Worm (Caenorhabditis elegans) whole organism, mixed stage, embryonic: ENCODE measurements around the gene srh-116.

Experiments
- nhr-28 ChIP-seq: fragments of 150-350 bp; optimal IDR thresholded peaks from 2 replicates; lab custom pipeline; 2014; ENCODE audit warnings: missing biosample characterization, missing genetic modification characterization
- ztf-11 ChIP-seq: fragments of 150-350 bp; optimal IDR thresholded peaks from 2 replicates; lab custom pipeline; 2014; ENCODE audit warnings: missing biosample characterization, missing genetic modification characterization

DNA sequence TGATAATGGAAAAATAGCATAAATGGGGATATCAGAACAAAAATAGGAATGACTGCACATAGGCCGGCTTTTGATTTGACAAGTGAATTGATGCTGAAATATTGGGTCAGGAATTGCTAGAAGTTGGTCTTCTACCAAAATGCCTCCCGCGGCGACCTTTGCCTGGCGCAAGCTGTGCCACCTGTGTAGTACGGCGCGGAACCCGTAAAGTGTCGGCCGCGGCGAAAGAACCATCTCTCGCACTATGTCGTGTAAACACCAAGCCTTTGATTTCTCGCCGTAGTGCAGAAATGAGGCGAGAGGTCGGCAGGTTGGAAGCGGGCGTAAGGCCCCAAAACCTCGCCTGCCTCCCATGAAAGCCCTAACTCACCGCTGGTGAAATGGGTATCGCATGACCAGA lies 6.5 kb upstream of the srh-116 start:
- TF ChIP-seq nhr-28: no peak
- TF ChIP-seq ztf-11 (tag; lab: Kevin White, UChicago): no peak
